Fruit fly (Drosophila melanogaster) whole organism, embryonic: ENCODE measurements around the gene CG43055.

Experiments
- Atf-2 ChIP-seq: fragments of 200-800 bp; sonication (Bioruptor generic); optimal IDR thresholded peaks from 2 replicates; lab custom pipeline; 2016; ENCODE audit warnings: missing biosample characterization, missing genetic modification characterization
- B-H1 ChIP-seq: fragments of 200-800 bp; sonication (Bioruptor generic); IDR thresholded peaks from 3 replicates; pipeline ENCODE4 v1.3.6; 2022; ENCODE audit warnings: missing biosample characterization, missing genetic modification characterization
- Blimp-1 ChIP-seq: fragments of 200-800 bp; sonication (Bioruptor generic); optimal IDR thresholded peaks from 3 replicates; lab custom pipeline; 2018; ENCODE audit warnings: missing biosample characterization, missing genetic modification characterization, mild to moderate bottlenecking, moderate library complexity, missing genetic modification reagents
- CG10321 ChIP-seq: fragments of 200-800 bp; sonication (Bioruptor generic); IDR thresholded peaks from 2 replicates; pipeline ENCODE4 v1.3.6; 2022; ENCODE audit warnings: missing biosample characterization, missing genetic modification characterization
- CG10366 ChIP-seq: fragments of 200-800 bp; sonication (Bioruptor generic); IDR thresholded peaks from 2 replicates; pipeline ENCODE4 v1.3.6; 2022; ENCODE audit warnings: missing biosample characterization, missing genetic modification characterization
- CG13123 ChIP-seq: fragments of 200-800 bp; sonication (Bioruptor generic); optimal IDR thresholded peaks from 2 replicates; lab custom pipeline; 2016; ENCODE audit warnings: missing biosample characterization, missing genetic modification characterization
- CG15269 ChIP-seq: fragments of 200-800 bp; sonication (Bioruptor generic); optimal IDR thresholded peaks from 2 replicates; lab custom pipeline; 2018; ENCODE audit warnings: missing biosample characterization, mild to moderate bottlenecking, missing genetic modification characterization, moderate library complexity
- CG16813 ChIP-seq: fragments of 200-800 bp; sonication (Bioruptor generic); IDR thresholded peaks from 3 replicates; pipeline ENCODE4 v1.3.6; 2022; ENCODE audit warnings: missing biosample characterization, missing genetic modification characterization; ENCODE audit not compliant: partially characterized antibody
- CG16863 ChIP-seq: fragments of 200-800 bp; sonication (Bioruptor generic); optimal IDR thresholded peaks from 3 replicates; lab custom pipeline; 2016; ENCODE audit warnings: missing biosample characterization, missing genetic modification characterization
- CG17612 ChIP-seq: fragments of 200-800 bp; sonication (Bioruptor generic); IDR thresholded peaks from 2 replicates; pipeline ENCODE4 v1.3.6; 2022; ENCODE audit warnings: missing biosample characterization, missing genetic modification characterization
- CG1832 ChIP-seq: fragments of 200-800 bp; sonication (Bioruptor generic); optimal IDR thresholded peaks from 2 replicates; lab custom pipeline; 2017; ENCODE audit warnings: missing biosample characterization, mild to moderate bottlenecking, missing genetic modification characterization, inconsistent platforms
- CG2199 ChIP-seq: fragments of 200-800 bp; sonication (Bioruptor generic); IDR thresholded peaks from 3 replicates; pipeline ENCODE4 v1.3.6; 2022; ENCODE audit warnings: missing biosample characterization, missing genetic modification characterization
- CG31388 ChIP-seq: fragments of 200-800 bp; sonication (Bioruptor generic); optimal IDR thresholded peaks from 2 replicates; lab custom pipeline; 2016; ENCODE audit warnings: missing biosample characterization, missing genetic modification characterization
- CG42726 ChIP-seq: fragments of 200-800 bp; sonication (Bioruptor generic); IDR thresholded peaks from 2 replicates; pipeline ENCODE4 v1.3.6; 2022; ENCODE audit warnings: missing biosample characterization, missing genetic modification characterization; ENCODE audit not compliant: partially characterized antibody
- CG4328 ChIP-seq: fragments of 200-800 bp; sonication (Bioruptor generic); optimal IDR thresholded peaks from 3 replicates; lab custom pipeline; 2017; ENCODE audit warnings: missing biosample characterization, missing genetic modification reagents, missing genetic modification characterization
- CG6272 ChIP-seq: fragments of 200-800 bp; sonication (Bioruptor generic); IDR thresholded peaks from 2 replicates; pipeline ENCODE4 v1.3.6; 2022; ENCODE audit warnings: missing biosample characterization, missing genetic modification characterization
- CG7928 ChIP-seq: fragments of 200-800 bp; sonication (Bioruptor generic); optimal IDR thresholded peaks from 2 replicates; lab custom pipeline; 2017; ENCODE audit warnings: missing biosample characterization, mild to moderate bottlenecking, missing genetic modification characterization
- CG7963 ChIP-seq: fragments of 200-800 bp; sonication (Bioruptor generic); IDR thresholded peaks from 3 replicates; pipeline ENCODE4 v1.3.6; 2022; ENCODE audit warnings: missing biosample characterization, missing genetic modification characterization; ENCODE audit not compliant: partially characterized antibody
- Dfd ChIP-seq, 2 experiments: fragments of >200 bp; optimal IDR thresholded peaks; 2 replicates each; lab custom pipeline; 2017; ENCODE audit warnings: missing biosample characterization in 2 of 2, missing genetic modification characterization in 2 of 2
- Ets65A ChIP-seq: fragments of 200-800 bp; sonication (Bioruptor generic); peaks from one replicate; lab custom pipeline; 2016; ENCODE audit warnings: missing biosample characterization, missing genetic modification characterization
- HLH4C ChIP-seq: fragments of 200-800 bp; sonication (Bioruptor generic); IDR thresholded peaks from 3 replicates; pipeline ENCODE4 v1.3.6; 2022; ENCODE audit warnings: missing biosample characterization, missing genetic modification characterization; ENCODE audit not compliant: partially characterized antibody
- HLHmδ ChIP-seq: fragments of 200-800 bp; sonication (Bioruptor generic); optimal IDR thresholded peaks from 2 replicates; lab custom pipeline; 2018; ENCODE audit warnings: missing biosample characterization, mild to moderate bottlenecking, missing genetic modification characterization, moderate library complexity
- Hr3 ChIP-seq: fragments of 200-800 bp; sonication (Bioruptor generic); optimal IDR thresholded peaks from 3 replicates; lab custom pipeline; 2016; ENCODE audit warnings: missing biosample characterization, missing genetic modification characterization
- Hsf ChIP-seq: fragments of 200-800 bp; sonication (Bioruptor generic); optimal IDR thresholded peaks from 3 replicates; lab custom pipeline; 2016; ENCODE audit warnings: missing biosample characterization, missing genetic modification characterization
- NFAT ChIP-seq: fragments of 200-800 bp; sonication (Bioruptor generic); IDR thresholded peaks from 2 replicates; pipeline ENCODE4 v1.3.6; 2022; ENCODE audit warnings: missing biosample characterization, missing genetic modification characterization
- Nf-YB ChIP-seq: fragments of 200-800 bp; sonication (Bioruptor generic); optimal IDR thresholded peaks from 3 replicates; lab custom pipeline; 2019; ENCODE audit warnings: missing biosample characterization, mild to moderate bottlenecking, missing genetic modification characterization, moderate library complexity
- Oaz ChIP-seq: fragments of 200-800 bp; sonication (Bioruptor generic); IDR thresholded peaks from 2 replicates; pipeline ENCODE4 v1.3.6; 2022; ENCODE audit warnings: missing biosample characterization, missing genetic modification characterization
- Opbp ChIP-seq: fragments of 200-800 bp; sonication (Bioruptor generic); IDR thresholded peaks from 3 replicates; pipeline ENCODE4 v1.3.6; 2022; ENCODE audit warnings: missing biosample characterization, missing genetic modification characterization; ENCODE audit not compliant: partially characterized antibody
- Rfx ChIP-seq: fragments of 200-800 bp; sonication (Bioruptor generic); IDR thresholded peaks from 2 replicates; pipeline ENCODE4 v1.3.6; 2022; ENCODE audit warnings: missing biosample characterization, missing genetic modification characterization
- Scr ChIP-seq: fragments of 200-800 bp; sonication (Bioruptor generic); IDR thresholded peaks from 2 replicates; pipeline ENCODE4 v1.3.6; 2022; ENCODE audit warnings: missing biosample characterization, missing genetic modification characterization; ENCODE audit not compliant: partially characterized antibody
- Six4 ChIP-seq: fragments of 200-800 bp; sonication (Bioruptor generic); optimal IDR thresholded peaks from 2 replicates; lab custom pipeline; 2016; ENCODE audit warnings: missing biosample characterization, missing genetic modification characterization
- Usf ChIP-seq: fragments of 200-800 bp; sonication (Bioruptor generic); optimal IDR thresholded peaks from 2 replicates; lab custom pipeline; 2017; ENCODE audit warnings: missing genotype, missing biosample characterization, missing genetic modification characterization
- al ChIP-seq: fragments of 200-800 bp; sonication (Bioruptor generic); IDR thresholded peaks from 2 replicates; pipeline ENCODE4 v1.3.6; 2022; ENCODE audit warnings: missing biosample characterization, missing genetic modification characterization
- ato ChIP-seq: fragments of 200-800 bp; sonication (Bioruptor generic); IDR thresholded peaks from 2 replicates; pipeline ENCODE4 v1.3.6; 2022; ENCODE audit warnings: missing biosample characterization, missing genetic modification characterization; ENCODE audit not compliant: partially characterized antibody
- chinmo ChIP-seq: fragments of 200-800 bp; sonication (Bioruptor generic); IDR thresholded peaks from 4 replicates; pipeline ENCODE4 v1.3.6; 2022; ENCODE audit warnings: missing biosample characterization, missing genetic modification characterization; ENCODE audit not compliant: partially characterized antibody
- crol ChIP-seq: fragments of 200-800 bp; sonication (Bioruptor generic); IDR thresholded peaks from 2 replicates; pipeline ENCODE4 v1.3.6; 2022; ENCODE audit warnings: missing biosample characterization, missing genetic modification characterization
- dmrt99B ChIP-seq: fragments of 200-800 bp; sonication (Bioruptor generic); optimal IDR thresholded peaks from 2 replicates; lab custom pipeline; 2018; ENCODE audit warnings: missing biosample characterization, mild to moderate bottlenecking, missing genetic modification characterization, moderate library complexity
- dpn ChIP-seq, 2 experiments: fragments of 200-800 bp; sonication (Bioruptor generic); optimal IDR thresholded peaks; 3 replicates each; lab custom pipeline; 2016; ENCODE audit warnings: missing biosample characterization in 2 of 2, missing genetic modification characterization in 2 of 2
- fru ChIP-seq: fragments of >200 bp; optimal IDR thresholded peaks from 2 replicates; lab custom pipeline; 2017
- grn ChIP-seq: fragments of 200-800 bp; sonication (Bioruptor generic); optimal IDR thresholded peaks from 3 replicates; lab custom pipeline; 2017; ENCODE audit warnings: missing biosample characterization, missing genetic modification characterization
- gt ChIP-seq: fragments of 200-800 bp; sonication (Bioruptor generic); IDR thresholded peaks from 2 replicates; pipeline ENCODE4 v1.3.6; 2022; ENCODE audit warnings: missing biosample characterization, missing genetic modification characterization
- lov ChIP-seq, 2 experiments: fragments of 200-800 bp in 1 of 2; fragments of >200 bp in 1 of 2; sonication (Bioruptor generic) in 1 of 2; IDR thresholded peaks in 1 of 2; optimal IDR thresholded peaks in 1 of 2; 2 replicates in 1 of 2; 3 replicates in 1 of 2; pipeline versions ENCODE4 v1.3.6 to Lab custom; 2017 to 2022; ENCODE audit warnings: missing biosample characterization in 1 of 2, missing genetic modification characterization in 1 of 2
- nerfin-2 ChIP-seq: fragments of 200-800 bp; sonication (Bioruptor generic); IDR thresholded peaks from 2 replicates; pipeline ENCODE4 v1.3.6; 2022; ENCODE audit warnings: missing biosample characterization, missing genetic modification characterization; ENCODE audit not compliant: partially characterized antibody
- onecut ChIP-seq: fragments of 200-800 bp; sonication (Bioruptor generic); IDR thresholded peaks from 2 replicates; pipeline ENCODE4 v1.3.6; 2022; ENCODE audit warnings: missing biosample characterization, missing genetic modification characterization
- pnt ChIP-seq: fragments of 200-800 bp; sonication (Bioruptor generic); optimal IDR thresholded peaks from 3 replicates; lab custom pipeline; 2016; ENCODE audit warnings: missing biosample characterization, missing genetic modification characterization
- slbo ChIP-seq: fragments of 200-800 bp; sonication (Bioruptor generic); IDR thresholded peaks from 2 replicates; pipeline ENCODE4 v1.3.6; 2022; ENCODE audit warnings: missing biosample characterization, missing genetic modification characterization
- ssp ChIP-seq: fragments of 200-800 bp; sonication (Bioruptor generic); IDR thresholded peaks from 2 replicates; pipeline ENCODE4 v1.3.6; 2022; ENCODE audit warnings: missing biosample characterization, missing genetic modification characterization
- ttk ChIP-seq: fragments of 200-800 bp; sonication (Bioruptor generic); IDR thresholded peaks from 2 replicates; pipeline ENCODE4 v2.1.2; 2022; ENCODE audit warnings: missing biosample characterization, missing genetic modification characterization
- zen2 ChIP-seq: fragments of 200-800 bp; sonication (Bioruptor generic); IDR thresholded peaks from 3 replicates; pipeline ENCODE4 v1.3.6; 2022; ENCODE audit warnings: missing biosample characterization, missing genetic modification characterization; ENCODE audit not compliant: partially characterized antibody

CG43055 gene

DNA sequence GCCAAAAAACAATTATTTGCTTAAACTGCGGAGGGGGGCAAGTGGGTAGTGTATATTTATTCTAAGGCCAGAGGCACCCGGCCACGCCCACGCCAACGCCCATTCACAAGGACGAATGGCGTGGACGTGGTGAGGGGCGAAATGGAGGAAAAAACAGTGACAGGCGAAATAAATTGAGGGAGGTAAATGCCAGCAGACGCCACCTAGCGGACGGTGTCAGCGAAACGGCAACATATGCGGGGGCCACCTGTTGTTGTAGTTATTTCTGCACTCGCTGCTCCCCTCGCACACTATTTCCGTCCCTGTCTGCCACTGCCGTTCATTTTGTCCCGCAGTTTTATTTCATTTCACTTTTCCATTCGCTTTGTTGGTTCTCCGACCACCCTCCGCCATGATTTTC is 7.0 kb downstream of the CG43055 start (continued):
- no peak for TF ChIP-seq HLHmδ (GFP tag; lab: Kevin White, UChicago)
- no peak for TF ChIP-seq Dfd (GFP tag; optimal IDR thresholded peaks at IDR 0.05; lab: Kevin White, UChicago)
- TF ChIP-seq dmrt99B (tag; lab: Kevin White, UChicago): peak; percentile 18
- peak; percentile 27; the same call in 1 of the 2 replicates for TF ChIP-seq slbo
- no peak for TF ChIP-seq pnt
- peak; percentile 33; the same call in 1 of the 2 replicates for TF ChIP-seq onecut
- 0 out of 2 replicates have a peak, but pooled peaks have one; percentile 12 for TF ChIP-seq CG10321
- peak; percentile 65; the same call in 1 of the 2 replicates for TF ChIP-seq CG17612
- peak; percentile 38 for TF ChIP-seq CG6272
- TF ChIP-seq Hr3 (GFP tag; lab: Kevin White, UChicago): no peak
- 0 out of 2 replicates have a peak, but pooled peaks have one; percentile 8 for TF ChIP-seq Rfx (GFP tag; lab: Robert Waterston, UW)
- TF ChIP-seq lov (optimal IDR thresholded peaks at IDR 0.05; lab: Kevin White, UChicago): no peak
- 0 out of 3 replicates have a peak, but pooled peaks have one; percentile 51 for TF ChIP-seq lov (GFP tag; IDR thresholded peaks at IDR 0.05; lab: Robert Waterston, UW)
- TF ChIP-seq grn (GFP tag; lab: Kevin White, UChicago): no peak
- peak; percentile 78 for TF ChIP-seq Ets65A (GFP tag; lab: Kevin White, UChicago)
- TF ChIP-seq NFAT (GFP tag; lab: Robert Waterston, UW): 0 out of 2 replicates have a peak, but pooled peaks have one; percentile 23
- no peak for TF ChIP-seq Nf-YB
- 0 out of 4 replicates have a peak, but pooled peaks have one; percentile 49 for TF ChIP-seq chinmo (GFP tag; lab: Robert Waterston, UW)
- TF ChIP-seq B-H1 (GFP tag; lab: Robert Waterston, UW): peak; percentile 12; the same call in 1 of the 3 replicates
- 0 out of 2 replicates have a peak, but pooled peaks have one; percentile 27 for TF ChIP-seq Oaz (GFP tag; lab: Robert Waterston, UW)
- peak; percentile 38 for TF ChIP-seq CG10366 (GFP tag; lab: Robert Waterston, UW)

DNA sequence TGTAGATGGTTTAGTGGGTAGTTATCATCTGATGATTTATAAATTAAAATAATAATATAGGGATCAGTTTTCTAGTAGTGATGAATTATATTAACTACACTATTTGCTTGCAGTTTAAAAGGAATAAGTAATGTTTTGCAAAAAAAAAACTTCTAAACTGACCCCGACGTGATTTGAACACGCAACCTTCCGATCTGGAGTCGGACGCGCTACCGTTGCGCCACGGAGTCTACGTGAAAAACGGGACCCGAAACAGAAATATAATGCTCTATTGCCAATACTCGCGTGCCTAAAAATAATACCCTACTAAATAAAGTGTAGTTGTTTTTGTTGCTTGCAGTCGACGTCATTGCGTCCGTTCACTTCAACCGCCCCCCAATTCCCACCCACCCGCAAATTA is 7.9 kb downstream of the CG43055 start:
- TF ChIP-seq CG7928 (GFP tag; lab: Kevin White, UChicago) (no peak), HLH4C (GFP tag; lab: Robert Waterston, UW) (peak; percentile 68), Usf (no peak), CG7963 (peak; percentile 51; the same call in 2 of the 3 replicates), al (no peak), fru (lab: Kevin White, UChicago) (no peak), Six4 (GFP tag; lab: Kevin White, UChicago) (no peak), ssp (GFP tag; lab: Robert Waterston, UW) (no peak), Opbp (GFP tag; lab: Robert Waterston, UW) (peak; percentile 69; the same call in 2 of the 3 replicates), Atf-2 (no peak), Hsf (GFP tag; lab: Kevin White, UChicago) (no peak), gt (no peak), Scr (GFP tag; lab: Robert Waterston, UW) (peak; percentile 52), crol (GFP tag; lab: Robert Waterston, UW) (peak; percentile 54; the same call in 1 of the 2 replicates), zen2 (GFP tag; lab: Robert Waterston, UW) (peak; percentile 42; the same call in 2 of the 3 replicates), B-H1 (GFP tag; lab: Robert Waterston, UW) (no peak), ttk (no peak), CG16813 (GFP tag; lab: Robert Waterston, UW) (peak; percentile 50; the same call in 2 of the 3 replicates), nerfin-2 (GFP tag; lab: Robert Waterston, UW) (peak; percentile 46; the same call in 1 of the 2 replicates), CG31388 (no peak), CG42726 (GFP tag; lab: Robert Waterston, UW) (peak; percentile 55), ato (GFP tag; lab: Robert Waterston, UW) (peak; percentile 37; the same call in 1 of the 2 replicates), CG1832 (GFP tag; lab: Kevin White, UChicago) (no peak), CG2199 (GFP tag; lab: Robert Waterston, UW) (no peak), CG15269 (tag; lab: Kevin White, UChicago) (no peak), CG4328 (no peak), CG13123 (GFP tag; lab: Kevin White, UChicago) (no peak), Blimp-1 (no peak), dpn (GFP tag; optimal IDR thresholded peaks at IDR 0.05; lab: Kevin White, UChicago) (no peak), CG16863 (no peak)
